Worm (Caenorhabditis elegans) whole organism, early embryonic: ENCODE data around the gene ced-7.

Source experiments
- B0310.2 ChIP-seq: sonication (generic microtip); optimal IDR thresholded peaks from 2 replicates; lab custom pipeline; 2016; ENCODE audit warnings: mild to moderate bottlenecking, missing genetic modification characterization, missing compliant biosample characterization
- F13C5.2 ChIP-seq: sonication (generic microtip); optimal IDR thresholded peaks from 2 replicates; lab custom pipeline; 2017; ENCODE audit warnings: mild to moderate bottlenecking, missing genetic modification characterization, inconsistent platforms, missing compliant biosample characterization
- aly-1 ChIP-seq: sonication (generic microtip); optimal IDR thresholded peaks from 2 replicates; lab custom pipeline; 2016; ENCODE audit warnings: missing genetic modification characterization, missing compliant biosample characterization
- ama-1 ChIP-seq: fragments of 150-350 bp; optimal IDR thresholded peaks from 2 replicates; lab custom pipeline; 2014
- ceh-13 ChIP-seq: fragments of 200-800 bp; sonication (Bioruptor generic); optimal IDR thresholded peaks from 2 replicates; lab custom pipeline; 2018; ENCODE audit warnings: mild to moderate bottlenecking, missing genetic modification characterization, missing compliant biosample characterization
- ceh-36 ChIP-seq: sonication (generic microtip); optimal IDR thresholded peaks from 2 replicates; lab custom pipeline; 2016; ENCODE audit warnings: missing genetic modification characterization, inconsistent platforms, missing compliant biosample characterization
- ets-7 ChIP-seq: sonication (generic microtip); optimal IDR thresholded peaks from 2 replicates; lab custom pipeline; 2016; ENCODE audit warnings: missing genotype, missing genetic modification characterization, missing compliant biosample characterization
- flt-1 ChIP-seq: fragments of 200-800 bp; sonication (Bioruptor generic); IDR thresholded peaks from 2 replicates; pipeline ENCODE4 v1.3.6; 2022; ENCODE audit warnings: missing genetic modification characterization, missing compliant biosample characterization
- hmbx-1 ChIP-seq: sonication (generic microtip); optimal IDR thresholded peaks from 2 replicates; lab custom pipeline; 2016; ENCODE audit warnings: mild to moderate bottlenecking, missing genetic modification characterization, missing compliant biosample characterization
- hmg-4 ChIP-seq: fragments of 200-800 bp; sonication (Bioruptor generic); optimal IDR thresholded peaks from 2 replicates; lab custom pipeline; 2018; ENCODE audit warnings: mild to moderate bottlenecking, missing genetic modification characterization, missing compliant biosample characterization
- hnd-1 ChIP-seq: sonication (generic microtip); optimal IDR thresholded peaks from 2 replicates; lab custom pipeline; 2016; ENCODE audit warnings: missing genetic modification characterization, missing compliant biosample characterization
- scrt-1 ChIP-seq: fragments of 200-800 bp; sonication (Bioruptor generic); IDR thresholded peaks from 2 replicates; pipeline ENCODE4 v1.3.6; 2022; ENCODE audit warnings: missing genetic modification characterization, missing compliant biosample characterization
- sea-1 ChIP-seq: fragments of 200-800 bp; sonication (Bioruptor generic); conservative IDR thresholded peaks from 2 replicates; pipeline ENCODE4 v1.3.6; 2022; ENCODE audit warnings: missing genetic modification characterization, missing compliant biosample characterization
- tbx-11 ChIP-seq: fragments of 200-800 bp; sonication (Bioruptor generic); IDR thresholded peaks from 2 replicates; pipeline ENCODE4 v1.3.6; 2022; ENCODE audit warnings: missing genetic modification characterization, missing compliant biosample characterization
- tbx-37 ChIP-seq: fragments of 200-800 bp; sonication (Bioruptor generic); conservative IDR thresholded peaks from 2 replicates; pipeline ENCODE4 v1.3.6; 2022; ENCODE audit warnings: missing genetic modification reagents, missing genetic modification characterization, missing compliant biosample characterization
- tra-4 ChIP-seq: sonication (generic microtip); optimal IDR thresholded peaks from 2 replicates; lab custom pipeline; 2017; ENCODE audit warnings: missing genetic modification characterization, missing compliant biosample characterization

Gene ced-7

DNA sequence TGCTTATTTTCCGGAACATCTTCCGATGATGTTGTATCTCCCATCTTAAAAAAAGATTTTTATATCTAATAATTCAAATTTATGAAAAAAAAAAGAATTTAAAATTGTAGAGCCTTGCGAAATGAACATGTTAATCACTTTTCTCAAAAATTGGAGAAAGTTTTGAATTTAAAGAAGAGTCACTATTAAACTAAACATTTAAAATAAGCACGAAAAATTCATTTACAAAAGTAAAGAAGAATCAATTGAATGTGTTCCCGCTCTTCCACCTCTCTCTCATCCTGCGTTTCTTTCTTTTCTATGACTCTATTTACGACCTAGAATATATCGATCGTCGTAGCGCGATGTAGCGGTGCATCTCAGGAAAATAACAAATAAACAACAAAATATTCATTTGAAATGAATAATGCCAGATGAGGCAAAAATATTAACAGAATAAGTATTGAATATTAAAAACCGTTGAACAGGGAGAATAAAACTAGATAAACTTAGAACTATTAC is 41.2 kb downstream of the ced-7 start, which contains the start of gene ZK1098.3:
ZK1098.3 (minus strand) TSS at position 51 of the 501 bp plus-strand sequence.
- TF ChIP-seq hmg-4 (no peak), F13C5.2 (no peak), hmbx-1 (tag; lab: Kevin White, UChicago) (no peak), scrt-1 (GFP tag; lab: Robert Waterston, UW) (no peak), ama-1 (lab: Kevin White, UChicago) (no peak), sea-1 (GFP tag; lab: Robert Waterston, UW) (no peak), B0310.2 (tag; lab: Kevin White, UChicago) (no peak), ceh-13 (GFP tag; lab: Kevin White, UChicago) (no peak), aly-1 (no peak), tra-4 (tag; lab: Kevin White, UChicago) (no peak), hnd-1 (tag; lab: Kevin White, UChicago) (no peak)

DNA sequence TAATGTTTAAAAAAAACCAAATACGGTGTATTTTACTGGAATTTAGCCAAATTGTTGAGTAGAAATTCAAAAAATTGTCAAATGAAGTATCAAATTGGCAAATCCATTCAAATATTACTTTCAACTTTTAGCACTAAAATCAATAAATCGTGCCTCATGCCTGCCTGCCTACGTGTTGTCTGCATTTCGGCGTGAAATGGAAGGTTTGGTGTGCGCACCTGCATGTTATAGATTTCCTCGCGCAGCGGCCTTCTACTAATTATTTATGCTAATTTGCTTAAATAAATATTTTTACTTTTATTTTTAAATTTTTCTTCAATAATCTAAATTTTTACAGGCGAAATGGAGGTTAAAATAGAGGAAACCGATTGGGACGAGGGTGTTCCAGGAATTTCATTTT is 51.1 kb downstream of the ced-7 start, which contains the start of gene ZK1098.2:
ZK1098.2 (plus strand) TSS at position 336 of the 400 bp plus-strand sequence.
- TF ChIP-seq tbx-37 (no peak), ceh-13 (GFP tag; lab: Kevin White, UChicago) (no peak), tra-4 (tag; lab: Kevin White, UChicago) (no peak), scrt-1 (GFP tag; lab: Robert Waterston, UW) (no peak)

DNA sequence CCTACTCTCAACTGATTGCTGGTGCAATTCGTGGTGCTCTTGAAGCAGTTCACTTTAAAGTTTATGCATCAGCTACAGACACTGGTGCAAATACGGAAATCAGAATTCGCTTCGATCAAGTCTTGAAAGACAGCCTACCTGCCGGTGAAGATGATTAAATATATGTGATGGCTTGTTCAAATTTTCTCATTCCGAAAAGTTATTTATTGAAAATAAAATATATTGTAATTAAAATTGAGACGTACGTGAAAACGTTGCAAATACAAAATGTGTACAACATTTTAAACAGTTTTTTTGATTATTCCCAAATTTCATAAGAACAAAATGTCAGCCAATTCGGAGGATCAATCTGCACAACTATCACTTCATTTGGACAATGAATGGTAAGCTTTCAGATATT is 53.0 kb downstream of the ced-7 start, which contains the start of gene ZK1098.6:
ZK1098.6 (plus strand) TSS at position 301 of the 400 bp plus-strand sequence.
- TF ChIP-seq sea-1 (GFP tag; lab: Robert Waterston, UW) = no peak
- no peak for TF ChIP-seq tbx-11 (GFP tag; lab: Robert Waterston, UW)
- TF ChIP-seq ceh-36 (tag; lab: Kevin White, UChicago) = no peak
- no peak for TF ChIP-seq tra-4 (tag; lab: Kevin White, UChicago)
- no peak for TF ChIP-seq scrt-1 (GFP tag; lab: Robert Waterston, UW)
- TF ChIP-seq ets-7 (tag; lab: Kevin White, UChicago) = no peak
- no peak for TF ChIP-seq flt-1 (GFP tag; lab: Robert Waterston, UW)
- no peak for TF ChIP-seq ceh-13 (GFP tag; lab: Kevin White, UChicago)
- no peak for TF ChIP-seq F13C5.2
- TF ChIP-seq hmg-4 = no peak
- TF ChIP-seq hmbx-1 (tag; lab: Kevin White, UChicago) = no peak
- TF ChIP-seq hnd-1 (tag; lab: Kevin White, UChicago) = no peak
- no peak for TF ChIP-seq tbx-37
- TF ChIP-seq aly-1 = no peak

DNA sequence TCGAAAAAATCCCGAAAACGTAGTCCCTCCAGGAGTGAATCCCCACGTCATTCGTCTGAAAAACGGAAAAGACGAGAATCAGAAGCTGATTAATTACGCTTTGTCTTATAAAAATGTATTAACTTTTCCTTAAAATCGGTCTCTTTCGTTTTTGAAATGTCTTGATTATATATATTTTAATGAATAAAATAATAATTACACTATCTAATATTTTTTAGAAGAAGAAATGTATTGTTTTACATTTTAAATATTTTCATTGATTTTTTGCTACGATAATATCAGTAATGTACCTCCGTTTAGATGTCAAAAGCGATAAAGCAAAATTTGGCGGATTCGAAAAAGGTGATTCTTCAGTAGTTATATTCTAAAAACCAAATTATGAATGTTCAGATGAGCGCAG is 54.6 kb downstream of the ced-7 start, which contains the start of gene trpp-3:
trpp-3 (plus strand) TSS at position 301 of the 400 bp plus-strand sequence.
- no peak for TF ChIP-seq ama-1 (lab: Kevin White, UChicago)
- no peak for TF ChIP-seq tbx-11 (GFP tag; lab: Robert Waterston, UW)
- TF ChIP-seq hmbx-1 (tag; lab: Kevin White, UChicago) = no peak
- TF ChIP-seq ets-7 (tag; lab: Kevin White, UChicago) = no peak
- TF ChIP-seq aly-1 = no peak
- no peak for TF ChIP-seq tra-4 (tag; lab: Kevin White, UChicago)
- no peak for TF ChIP-seq F13C5.2
- no peak for TF ChIP-seq ceh-36 (tag; lab: Kevin White, UChicago)

DNA sequence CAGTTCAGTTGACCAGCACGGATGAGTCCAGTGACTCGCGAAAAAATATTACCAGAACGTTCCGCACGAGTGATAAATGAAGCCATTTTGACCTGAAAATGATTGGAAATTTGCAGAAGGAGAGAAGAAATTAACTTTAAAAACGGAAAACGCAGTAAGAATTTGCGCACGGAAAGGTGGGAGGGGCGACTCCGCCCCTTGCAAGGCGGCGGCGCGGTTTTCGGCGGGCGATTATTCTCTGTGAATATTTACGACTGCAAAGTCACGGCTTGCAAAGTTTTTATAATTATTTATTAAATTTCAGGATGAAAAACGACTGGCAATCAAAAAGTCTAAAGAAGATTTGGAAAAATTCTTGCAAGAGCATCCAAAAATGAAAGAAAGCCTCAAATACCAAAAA is 56.3 kb downstream of the ced-7 start, which contains the start of gene mrps-23:
mrps-23 (minus strand) TSS at position 92 of the 400 bp plus-strand sequence.
- no peak for TF ChIP-seq F13C5.2
- TF ChIP-seq tbx-37 = no peak
- peak; percentile 7 for TF ChIP-seq hmg-4
- no peak for TF ChIP-seq ama-1 (lab: Kevin White, UChicago)

DNA sequence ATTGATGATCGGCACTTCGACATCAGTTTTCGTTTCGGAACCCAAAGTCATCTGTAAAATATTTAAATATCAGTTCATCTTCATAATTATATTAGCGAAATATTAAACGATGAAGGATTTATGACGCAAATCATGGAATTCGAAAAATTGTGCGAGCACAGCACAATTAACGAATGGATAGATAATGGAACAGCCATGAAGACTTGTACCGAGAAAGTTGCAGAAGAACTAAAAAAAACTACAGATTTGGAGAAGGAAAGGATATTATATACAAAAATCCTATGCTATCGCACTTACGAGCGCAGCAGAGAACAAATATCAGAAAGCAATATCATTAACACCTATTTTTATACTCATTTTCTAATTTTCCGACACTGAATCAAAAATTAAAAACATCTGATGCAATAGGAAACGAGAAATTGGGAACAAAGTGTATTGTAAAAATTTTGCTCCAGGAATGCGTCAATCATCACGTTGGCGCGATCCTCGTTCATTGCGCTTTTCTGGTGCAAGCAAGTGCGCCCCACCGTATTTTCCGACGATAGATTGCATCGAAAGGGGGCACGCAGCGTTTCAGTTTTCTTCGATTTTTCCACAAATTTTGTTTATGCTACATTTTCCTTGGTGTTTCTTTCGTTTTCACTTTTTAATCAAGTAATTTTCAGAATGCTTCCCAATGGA is 58.3 kb downstream of the ced-7 start, which contains the start of the genes clu-1 and prp-40:
clu-1 (minus strand) TSS at position 51 of the 681 bp plus-strand sequence.
prp-40 (plus strand) TSS at position 666 of the 681 bp plus-strand sequence.
- TF ChIP-seq ceh-36 (tag; lab: Kevin White, UChicago) = no peak
- TF ChIP-seq tbx-11 (GFP tag; lab: Robert Waterston, UW) = no peak
- TF ChIP-seq tra-4 (tag; lab: Kevin White, UChicago) = no peak
- no peak for TF ChIP-seq hnd-1 (tag; lab: Kevin White, UChicago)
- TF ChIP-seq F13C5.2 = peak; percentile 36
- TF ChIP-seq hmg-4 = peak; percentile 37
- no peak for TF ChIP-seq scrt-1 (GFP tag; lab: Robert Waterston, UW)
- TF ChIP-seq tbx-37 = 0 out of 2 replicates have a peak, but pooled peaks have one; percentile 13
